Fruit fly (Drosophila melanogaster): Measurements from ENCODE around the gene CG3345.

Gene CG3345

DNA sequence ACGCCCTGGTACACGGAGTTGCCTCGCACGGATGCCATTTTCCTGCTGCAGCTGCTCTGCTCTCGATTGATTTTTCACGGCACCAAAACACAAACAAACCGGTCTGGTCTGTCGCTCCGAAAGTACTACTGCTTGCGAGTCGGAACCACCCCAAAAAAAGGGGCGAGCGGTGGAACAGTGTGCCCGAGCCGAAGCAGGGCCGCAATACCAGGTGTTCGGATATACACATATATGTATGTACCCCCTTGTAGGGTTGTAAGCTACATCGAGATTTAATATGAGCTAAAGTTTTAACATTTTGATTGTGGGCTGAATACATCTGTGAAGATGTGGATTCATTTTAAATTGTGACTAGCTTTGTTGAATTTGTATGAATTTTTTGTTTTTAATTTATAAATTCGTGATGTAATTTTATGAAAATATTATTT, 16.7 kb downstream of the CG3345 start (continued):
- TF ChIP-seq sisA (GFP tag; IDR thresholded peaks at IDR 0.05), result no peak
- no peak for TF ChIP-seq CG14965 (GFP tag; optimal IDR thresholded peaks at IDR 0.05; ENCODE audit: borderline replicate concordance)
- peak; percentile 42 for TF ChIP-seq CG13624 (GFP tag; optimal IDR thresholded peaks at IDR 0.05)
- peak; percentile 48 for TF ChIP-seq CG4707 (GFP tag; optimal IDR thresholded peaks at IDR 0.05)
- no peak for TF ChIP-seq CG9215 (GFP tag; IDR thresholded peaks at IDR 0.05)
- peak; percentile 1 for TF ChIP-seq BtbVII (GFP tag; optimal IDR thresholded peaks at IDR 0.05)
- TF ChIP-seq Atf6 (GFP tag; IDR thresholded peaks at IDR 0.05), result no peak; the same call in none of the 2 replicates
- TF ChIP-seq Gug (GFP tag; IDR thresholded peaks at IDR 0.05), result no peak
- TF ChIP-seq tio (GFP tag; optimal IDR thresholded peaks at IDR 0.05), result no peak
- peak; percentile 65 for TF ChIP-seq CG14710 (tag; optimal IDR thresholded peaks at IDR 0.05)
- peak; percentile 29 for TF ChIP-seq Hr3 (GFP tag; optimal IDR thresholded peaks at IDR 0.05)
- TF ChIP-seq Hand (GFP tag; optimal IDR thresholded peaks at IDR 0.05), result peak; percentile 27
- TF ChIP-seq CG4282 (GFP tag; optimal IDR thresholded peaks at IDR 0.05), result no peak
- TF ChIP-seq Ets97D (GFP tag; optimal IDR thresholded peaks at IDR 0.05), result peak; percentile 76
- TF ChIP-seq Tbp (GFP tag; optimal IDR thresholded peaks at IDR 0.05), result no peak
- peak; percentile 62 for TF ChIP-seq CG10431 (GFP tag; optimal IDR thresholded peaks at IDR 0.05)
- peak; percentile 84 for TF ChIP-seq CG13894 (tag; optimal IDR thresholded peaks at IDR 0.05)
- no peak for TF ChIP-seq CG1602 (GFP tag; optimal IDR thresholded peaks at IDR 0.05)
- TF ChIP-seq Sin3A (optimal IDR thresholded peaks at IDR 0.05), result no peak
- no peak for TF ChIP-seq CG17612 (GFP tag; IDR thresholded peaks at IDR 0.05)
- TF ChIP-seq schlank (tag; optimal IDR thresholded peaks at IDR 0.05), result no peak
- TF ChIP-seq CG11560 (tag; IDR thresholded peaks at IDR 0.05), result no peak
- peak; percentile 26 for TF ChIP-seq Side (GFP tag; optimal IDR thresholded peaks at IDR 0.05)
- peak; percentile 59 for TF ChIP-seq gro (GFP tag; optimal IDR thresholded peaks at IDR 0.05)
- TF ChIP-seq E2f2 (GFP tag; IDR thresholded peaks at IDR 0.05), result peak; percentile 49; the same call in 1 of the 2 replicates
- peak; percentile 44 for TF ChIP-seq Nf-YB (GFP tag; optimal IDR thresholded peaks at IDR 0.05)
- no peak for TF ChIP-seq CG6765 (GFP tag; optimal IDR thresholded peaks at IDR 0.05)
- TF ChIP-seq sim (GFP tag; IDR thresholded peaks at IDR 0.05), result no peak; the same call in 1 of the 2 replicates
- no peak for TF ChIP-seq CG1647 (GFP tag; optimal IDR thresholded peaks at IDR 0.05)
- no peak for TF ChIP-seq en (GFP tag; optimal IDR thresholded peaks at IDR 0.05)
- TF ChIP-seq bigmax (GFP tag; optimal IDR thresholded peaks at IDR 0.05), result no peak
- TF ChIP-seq CG10366 (GFP tag; IDR thresholded peaks at IDR 0.05), result no peak
- TF ChIP-seq vvl (GFP tag; IDR thresholded peaks at IDR 0.05), result peak; percentile 75
- peak; percentile 12 for TF ChIP-seq pum (GFP tag; optimal IDR thresholded peaks at IDR 0.05)
- TF ChIP-seq lbe (GFP tag; optimal IDR thresholded peaks at IDR 0.05), result no peak
- TF ChIP-seq zen2 (GFP tag; IDR thresholded peaks at IDR 0.05; ENCODE audit: partially characterized antibody), result 0 out of 3 replicates have a peak, but pooled peaks have one; percentile 44
- no peak for TF ChIP-seq tgo (GFP tag; IDR thresholded peaks at IDR 0.05)
- no peak for TF ChIP-seq CG15479 (GFP tag; optimal IDR thresholded peaks at IDR 0.05)
- no peak for TF ChIP-seq disco-r (GFP tag; optimal IDR thresholded peaks at IDR 0.05)
- peak; percentile 51 for TF ChIP-seq CG34376 (GFP tag; optimal IDR thresholded peaks at IDR 0.05)
- TF ChIP-seq phol (tag; optimal IDR thresholded peaks at IDR 0.05), result peak; percentile 29
- TF ChIP-seq CG8924 (tag; optimal IDR thresholded peaks at IDR 0.05), result peak; percentile 63
- peak; percentile 66 for TF ChIP-seq CG32532 (GFP tag; IDR thresholded peaks at IDR 0.05)
- TF ChIP-seq gem (tag; optimal IDR thresholded peaks at IDR 0.05), result peak; percentile 72
- peak; percentile 48 for TF ChIP-seq Bteb2 (GFP tag; optimal IDR thresholded peaks at IDR 0.05)
- no peak for TF ChIP-seq ash1 (GFP tag; optimal IDR thresholded peaks at IDR 0.05)
- peak; percentile 25 for TF ChIP-seq CG17802 (tag; optimal IDR thresholded peaks at IDR 0.05)
- 0 out of 2 replicates have a peak, but pooled peaks have one; percentile 29 for TF ChIP-seq CG5953 (GFP tag; IDR thresholded peaks at IDR 0.05)
- TF ChIP-seq CG8388 (GFP tag; optimal IDR thresholded peaks at IDR 0.05), result peak; percentile 31
- no peak for TF ChIP-seq C15 (GFP tag; IDR thresholded peaks at IDR 0.05)
- peak; percentile 22 for TF ChIP-seq nerfin-1 (tag; optimal IDR thresholded peaks at IDR 0.05)
- peak; percentile 61 for TF ChIP-seq slbo (GFP tag; IDR thresholded peaks at IDR 0.05)
